Fruit fly (Drosophila melanogaster): Measurements from ENCODE around the gene Lasp.

- no peak for TF ChIP-seq Gug (GFP tag; IDR thresholded peaks at IDR 0.05)
- TF ChIP-seq CG31627 (GFP tag; optimal IDR thresholded peaks at IDR 0.05), result no peak
- no peak for TF ChIP-seq Hr4 (GFP tag; optimal IDR thresholded peaks at IDR 0.05)
- no peak for TF ChIP-seq net (GFP tag; optimal IDR thresholded peaks at IDR 0.05)
- no peak for TF ChIP-seq Eip78C (GFP tag)
- no peak for TF ChIP-seq CG34406 (GFP tag; optimal IDR thresholded peaks at IDR 0.05)
- TF ChIP-seq CG6808 (GFP tag; optimal IDR thresholded peaks at IDR 0.05), result no peak
- no peak for TF ChIP-seq Ets21C (GFP tag; optimal IDR thresholded peaks at IDR 0.05)
- TF ChIP-seq CG3032 (tag; optimal IDR thresholded peaks at IDR 0.05), result no peak
- TF ChIP-seq eg (GFP tag; IDR thresholded peaks at IDR 0.05), result no peak
- no peak for TF ChIP-seq fkh (GFP tag; optimal IDR thresholded peaks at IDR 0.05)
- TF ChIP-seq Smox (GFP tag; optimal IDR thresholded peaks at IDR 0.05), result no peak
Observed at dm6 chr3L:16634091-16634490, 77.4 kb downstream of the Lasp start.
